Fruit fly (Drosophila melanogaster): Measurements from ENCODE around the gene CG15646.

Gene CG15646

dm6 chrX:15617916-15618315, 52.9 kb downstream of the CG15646 start (continued):
- no peak for TF ChIP-seq tai (GFP tag; optimal IDR thresholded peaks at IDR 0.05)
- TF ChIP-seq dmrt93B (GFP tag; optimal IDR thresholded peaks at IDR 0.05), result no peak
- TF ChIP-seq HLH106 (tag; optimal IDR thresholded peaks at IDR 0.05), result peak; percentile 42
- no peak for TF ChIP-seq fru (GFP tag; optimal IDR thresholded peaks at IDR 0.05)
- no peak for TF ChIP-seq brk (GFP tag; optimal IDR thresholded peaks at IDR 0.05)
- TF ChIP-seq ey (GFP tag; optimal IDR thresholded peaks at IDR 0.05), result no peak
- no peak for TF ChIP-seq lola (GFP tag; optimal IDR thresholded peaks at IDR 0.05)
- TF ChIP-seq Dif (GFP tag; optimal IDR thresholded peaks at IDR 0.05; ENCODE audit: partially characterized antibody), result no peak
- no peak for TF ChIP-seq Hr78 (GFP tag; optimal IDR thresholded peaks at IDR 0.05)
- peak; percentile 60 for TF ChIP-seq rgr (GFP tag; optimal IDR thresholded peaks at IDR 0.05)
- no peak for TF ChIP-seq N (GFP tag; optimal IDR thresholded peaks at IDR 0.05)
- no peak for TF ChIP-seq CrebA (GFP tag; optimal IDR thresholded peaks at IDR 0.05; ENCODE audit: borderline replicate concordance)
- peak; percentile 9 for TF ChIP-seq Hnf4 (GFP tag; optimal IDR thresholded peaks at IDR 0.05)

Data from whole organism, wandering third instar larva.